Fruit fly (Drosophila melanogaster) whole organism, embryonic: Measurements from ENCODE around the gene Bsg.

ENCODE experiments used
- Awh ChIP-seq: fragments of 200-800 bp; sonication (Bioruptor generic); IDR thresholded peaks from 2 replicates; pipeline ENCODE4, ENCODE4 v1.3.6; 2022; ENCODE audit warnings: missing biosample characterization, missing genetic modification characterization
- Bgb ChIP-seq: fragments of 200-800 bp; sonication (Bioruptor generic); IDR thresholded peaks from 2 replicates; pipeline ENCODE4 v1.3.6; 2022; ENCODE audit warnings: missing biosample characterization, missing genetic modification characterization; ENCODE audit not compliant: partially characterized antibody
- Blimp-1 ChIP-seq: fragments of 200-800 bp; sonication (Bioruptor generic); optimal IDR thresholded peaks from 3 replicates; lab custom pipeline; 2018; ENCODE audit warnings: missing biosample characterization, missing genetic modification characterization, mild to moderate bottlenecking, moderate library complexity, missing genetic modification reagents
- C15 ChIP-seq: fragments of 200-800 bp; sonication (Bioruptor generic); IDR thresholded peaks from 3 replicates; pipeline ENCODE4 v1.3.6; 2022; ENCODE audit warnings: missing biosample characterization, missing genetic modification characterization
- CG10979 ChIP-seq: fragments of 200-800 bp; sonication (Bioruptor generic); optimal IDR thresholded peaks from 2 replicates; lab custom pipeline; 2018; ENCODE audit warnings: missing biosample characterization, mild to moderate bottlenecking, missing genetic modification characterization, moderate library complexity
- CG11085 ChIP-seq: fragments of 200-800 bp; sonication (Bioruptor generic); IDR thresholded peaks from 2 replicates; pipeline ENCODE4 v1.3.6; 2022; ENCODE audit warnings: missing biosample characterization, missing genetic modification characterization
- CG1233 ChIP-seq: fragments of 200-800 bp; sonication (Bioruptor generic); optimal IDR thresholded peaks from 4 replicates; lab custom pipeline; 2018; ENCODE audit warnings: missing biosample characterization, mild to moderate bottlenecking, missing genetic modification characterization
- CG13624 ChIP-seq: fragments of 200-800 bp; sonication (Bioruptor generic); optimal IDR thresholded peaks from 2 replicates; lab custom pipeline; 2016; ENCODE audit warnings: missing biosample characterization, missing genetic modification characterization
- CG13775 ChIP-seq: fragments of 200-800 bp; sonication (Bioruptor generic); optimal IDR thresholded peaks from 3 replicates; lab custom pipeline; 2017; ENCODE audit warnings: missing biosample characterization, mild to moderate bottlenecking, missing genetic modification characterization
- CG14965 ChIP-seq: fragments of 200-800 bp; sonication (Bioruptor generic); optimal IDR thresholded peaks from 2 replicates; lab custom pipeline; 2016; ENCODE audit warnings: missing biosample characterization, missing genetic modification characterization, borderline replicate concordance
- CG15073 ChIP-seq: fragments of 200-800 bp; sonication (Bioruptor generic); optimal IDR thresholded peaks from 2 replicates; lab custom pipeline; 2016; ENCODE audit warnings: missing biosample characterization, missing genetic modification characterization
- CG15269 ChIP-seq: fragments of 200-800 bp; sonication (Bioruptor generic); optimal IDR thresholded peaks from 2 replicates; lab custom pipeline; 2018; ENCODE audit warnings: missing biosample characterization, mild to moderate bottlenecking, missing genetic modification characterization, moderate library complexity
- CG15479 ChIP-seq: fragments of 200-800 bp; sonication (Bioruptor generic); optimal IDR thresholded peaks from 3 replicates; lab custom pipeline; 2019; ENCODE audit warnings: missing biosample characterization, mild to moderate bottlenecking, missing genetic modification characterization, moderate library complexity
- CG15696 ChIP-seq: fragments of 200-800 bp; sonication (Bioruptor generic); optimal IDR thresholded peaks from 2 replicates; lab custom pipeline; 2019; ENCODE audit warnings: missing biosample characterization, mild to moderate bottlenecking, missing genetic modification characterization, moderate library complexity
- CG16863 ChIP-seq: fragments of 200-800 bp; sonication (Bioruptor generic); optimal IDR thresholded peaks from 3 replicates; lab custom pipeline; 2016; ENCODE audit warnings: missing biosample characterization, missing genetic modification characterization
- CG2875 ChIP-seq: fragments of 200-800 bp; sonication (Bioruptor generic); optimal IDR thresholded peaks from 2 replicates; lab custom pipeline; 2017; ENCODE audit warnings: missing biosample characterization, mild to moderate bottlenecking, missing genetic modification characterization, missing genetic modification reagents
- CG3163 ChIP-seq: fragments of 200-800 bp; sonication (Bioruptor generic); optimal IDR thresholded peaks from 3 replicates; lab custom pipeline; 2016; ENCODE audit warnings: missing biosample characterization, missing genetic modification characterization
- CG5180 ChIP-seq: fragments of 200-800 bp; sonication (Bioruptor generic); optimal IDR thresholded peaks from 3 replicates; lab custom pipeline; 2017; ENCODE audit warnings: missing biosample characterization, missing genetic modification characterization, mild to moderate bottlenecking, moderate library complexity, missing genetic modification reagents
- CG6813 ChIP-seq: fragments of 200-800 bp; sonication (Bioruptor generic); optimal IDR thresholded peaks from 2 replicates; lab custom pipeline; 2017; ENCODE audit warnings: missing biosample characterization, missing genetic modification characterization, mild to moderate bottlenecking, moderate library complexity, missing genetic modification reagents
- CG7271 ChIP-seq: fragments of 200-800 bp; sonication (Bioruptor generic); optimal IDR thresholded peaks from 2 replicates; lab custom pipeline; 2018; ENCODE audit warnings: missing biosample characterization, mild to moderate bottlenecking, missing genetic modification characterization, moderate library complexity
- Chrac-16 ChIP-seq: fragments of 200-800 bp; sonication (Bioruptor generic); optimal IDR thresholded peaks from 3 replicates; lab custom pipeline; 2016; ENCODE audit warnings: missing biosample characterization, missing genetic modification characterization
- D ChIP-seq, 2 experiments: fragments of 200-800 bp in 1 of 2; fragments of >200 bp in 1 of 2; sonication (Bioruptor generic) in 1 of 2; optimal IDR thresholded peaks; 2 replicates in 1 of 2; 3 replicates in 1 of 2; lab custom pipeline; 2017; ENCODE audit warnings: mild to moderate bottlenecking in 1 of 2, missing biosample characterization in 1 of 2, missing genetic modification characterization in 1 of 2, missing genetic modification reagents in 1 of 2
- Dbx ChIP-seq: fragments of 200-800 bp; sonication (Bioruptor generic); IDR thresholded peaks from 3 replicates; pipeline ENCODE4 v1.3.6; 2022; ENCODE audit warnings: missing biosample characterization, missing genetic modification characterization
- ERR ChIP-seq: fragments of 200-800 bp; sonication (Bioruptor generic); optimal IDR thresholded peaks from 2 replicates; lab custom pipeline; 2016; ENCODE audit warnings: missing biosample characterization, missing genetic modification characterization
- Hr3 ChIP-seq: fragments of 200-800 bp; sonication (Bioruptor generic); optimal IDR thresholded peaks from 3 replicates; lab custom pipeline; 2016; ENCODE audit warnings: missing biosample characterization, missing genetic modification characterization
- Myb ChIP-seq: fragments of 200-800 bp; sonication (Bioruptor generic); optimal IDR thresholded peaks from 2 replicates; lab custom pipeline; 2016; ENCODE audit warnings: missing biosample characterization, missing genetic modification characterization
- Nf-YB ChIP-seq: fragments of 200-800 bp; sonication (Bioruptor generic); optimal IDR thresholded peaks from 3 replicates; lab custom pipeline; 2019; ENCODE audit warnings: missing biosample characterization, mild to moderate bottlenecking, missing genetic modification characterization, moderate library complexity
- Nf-YC ChIP-seq: fragments of 200-800 bp; optimal IDR thresholded peaks from 3 replicates; lab custom pipeline; 2019; ENCODE audit warnings: missing biosample characterization, mild to moderate bottlenecking, missing genetic modification characterization, moderate library complexity
- Opbp ChIP-seq: fragments of 200-800 bp; sonication (Bioruptor generic); IDR thresholded peaks from 3 replicates; pipeline ENCODE4 v1.3.6; 2022; ENCODE audit warnings: missing biosample characterization, missing genetic modification characterization; ENCODE audit not compliant: partially characterized antibody
- Sry-δ ChIP-seq: fragments of 200-800 bp; sonication (Bioruptor generic); optimal IDR thresholded peaks from 2 replicates; lab custom pipeline; 2016; ENCODE audit warnings: missing biosample characterization, missing genetic modification characterization
- ara ChIP-seq: fragments of 200-800 bp; sonication (Bioruptor generic); IDR thresholded peaks from 2 replicates; pipeline ENCODE4 v1.3.6; 2022; ENCODE audit warnings: missing biosample characterization, missing genetic modification characterization
- ato ChIP-seq: fragments of 200-800 bp; sonication (Bioruptor generic); IDR thresholded peaks from 2 replicates; pipeline ENCODE4 v1.3.6; 2022; ENCODE audit warnings: missing biosample characterization, missing genetic modification characterization; ENCODE audit not compliant: partially characterized antibody
- chn ChIP-seq: fragments of 200-800 bp; sonication (Bioruptor generic); optimal IDR thresholded peaks from 2 replicates; lab custom pipeline; 2016; ENCODE audit warnings: missing biosample characterization, missing genetic modification characterization
- crol ChIP-seq: fragments of 200-800 bp; sonication (Bioruptor generic); IDR thresholded peaks from 2 replicates; pipeline ENCODE4 v1.3.6; 2022; ENCODE audit warnings: missing biosample characterization, missing genetic modification characterization
- cwo ChIP-seq: fragments of 200-800 bp; sonication (Bioruptor generic); optimal IDR thresholded peaks from 3 replicates; lab custom pipeline; 2017; ENCODE audit warnings: missing biosample characterization, missing genetic modification characterization, mild to moderate bottlenecking, moderate library complexity, missing genetic modification reagents
- dm ChIP-seq: fragments of 200-800 bp; sonication (Bioruptor generic); optimal IDR thresholded peaks from 3 replicates; lab custom pipeline; 2016; ENCODE audit warnings: missing biosample characterization, missing genetic modification characterization
- gem ChIP-seq: fragments of 200-800 bp; sonication (Bioruptor generic); optimal IDR thresholded peaks from 2 replicates; lab custom pipeline; 2019; ENCODE audit warnings: missing biosample characterization, mild to moderate bottlenecking, missing genetic modification characterization, moderate library complexity
- gfzf ChIP-seq: fragments of 200-800 bp; sonication (Bioruptor generic); optimal IDR thresholded peaks from 2 replicates; lab custom pipeline; 2016; ENCODE audit warnings: missing biosample characterization, mild to moderate bottlenecking, missing genetic modification characterization, moderate library complexity
- gt ChIP-seq: fragments of 200-800 bp; sonication (Bioruptor generic); IDR thresholded peaks from 2 replicates; pipeline ENCODE4 v1.3.6; 2022; ENCODE audit warnings: missing biosample characterization, missing genetic modification characterization
- jigr1 ChIP-seq: fragments of 200-800 bp; sonication (Bioruptor generic); IDR thresholded peaks from 3 replicates; pipeline ENCODE4 v1.3.6; 2022; ENCODE audit warnings: missing biosample characterization, missing genetic modification characterization
- mld ChIP-seq: fragments of 200-800 bp; sonication (Bioruptor generic); IDR thresholded peaks from 3 replicates; pipeline ENCODE4 v1.3.6; 2022; ENCODE audit warnings: missing biosample characterization, missing genetic modification characterization; ENCODE audit not compliant: partially characterized antibody
- phol ChIP-seq: fragments of 200-800 bp; sonication (Bioruptor generic); optimal IDR thresholded peaks from 3 replicates; lab custom pipeline; 2018; ENCODE audit warnings: missing biosample characterization, mild to moderate bottlenecking, missing genetic modification characterization, moderate library complexity
- pnt ChIP-seq: fragments of 200-800 bp; sonication (Bioruptor generic); optimal IDR thresholded peaks from 3 replicates; lab custom pipeline; 2016; ENCODE audit warnings: missing biosample characterization, missing genetic modification characterization
- row ChIP-seq: fragments of 200-800 bp; sonication (Bioruptor generic); IDR thresholded peaks from 3 replicates; pipeline ENCODE4 v1.3.6; 2022; ENCODE audit warnings: missing biosample characterization, missing genetic modification characterization
- sim ChIP-seq: fragments of 200-800 bp; sonication (Bioruptor generic); IDR thresholded peaks from 2 replicates; pipeline ENCODE4 v1.3.6; 2022; ENCODE audit warnings: missing biosample characterization, missing genetic modification characterization
- slou ChIP-seq: fragments of 200-800 bp; sonication (Bioruptor generic); optimal IDR thresholded peaks from 3 replicates; lab custom pipeline; 2016; ENCODE audit warnings: missing biosample characterization, missing genetic modification characterization
- stc ChIP-seq: fragments of 200-800 bp; sonication (Bioruptor generic); IDR thresholded peaks from 2 replicates; pipeline ENCODE4 v1.3.6; 2022; ENCODE audit warnings: missing biosample characterization, missing genetic modification characterization
- toy ChIP-seq: fragments of 200-800 bp; sonication (Bioruptor generic); IDR thresholded peaks from 2 replicates; pipeline ENCODE4 v1.3.6; 2022; ENCODE audit warnings: missing biosample characterization, missing genetic modification characterization
- trem ChIP-seq: fragments of 200-800 bp; optimal IDR thresholded peaks from 3 replicates; lab custom pipeline; 2019; ENCODE audit warnings: missing biosample characterization, mild to moderate bottlenecking, missing genetic modification characterization, moderate library complexity
- tup ChIP-seq: fragments of 200-800 bp; sonication (Bioruptor generic); optimal IDR thresholded peaks from 2 replicates; lab custom pipeline; 2016; ENCODE audit warnings: missing biosample characterization, mild to moderate bottlenecking, missing genetic modification characterization, moderate library complexity
- tx ChIP-seq: fragments of 200-800 bp; sonication (Bioruptor generic); optimal IDR thresholded peaks from 2 replicates; lab custom pipeline; 2016; ENCODE audit warnings: missing biosample characterization, missing genetic modification characterization

The Bsg gene

dm6 chr2L:8163025-8163351 lies 79.8 kb downstream of the Bsg start, which contains the start of gene Piezo (continued):
- TF ChIP-seq trem (tag; lab: Kevin White, UChicago) (no peak), gem (tag; lab: Kevin White, UChicago) (no peak), gfzf (no peak), pnt (no peak), D (optimal IDR thresholded peaks at IDR 0.05; lab: Kevin White, UChicago) (no peak), D (GFP tag; optimal IDR thresholded peaks at IDR 0.05; lab: Kevin White, UChicago) (no peak), jigr1 (no peak), CG10979 (tag; lab: Kevin White, UChicago) (no peak), CG7271 (no peak), CG15073 (GFP tag; lab: Kevin White, UChicago) (no peak), Opbp (GFP tag; lab: Robert Waterston, UW) (peak; percentile 53; the same call in 1 of the 3 replicates), Blimp-1 (GFP tag; lab: Kevin White, UChicago) (no peak), CG13624 (GFP tag; lab: Kevin White, UChicago) (no peak), ara (GFP tag; lab: Robert Waterston, UW) (no peak), CG15269 (tag; lab: Kevin White, UChicago) (no peak), CG1233 (GFP tag; lab: Kevin White, UChicago) (no peak), ato (GFP tag; lab: Robert Waterston, UW) (peak; percentile 13; the same call in 1 of the 2 replicates), CG14965 (GFP tag; lab: Kevin White, UChicago) (no peak), crol (GFP tag; lab: Robert Waterston, UW) (peak; percentile 4; the same call in 1 of the 2 replicates), Hr3 (GFP tag; lab: Kevin White, UChicago) (no peak), tx (GFP tag; lab: Kevin White, UChicago) (no peak), CG15696 (tag; lab: Kevin White, UChicago) (no peak), row (GFP tag; lab: Robert Waterston, UW) (no peak), CG5180 (GFP tag; lab: Kevin White, UChicago) (peak; percentile 4), CG11085 (GFP tag; lab: Robert Waterston, UW) (no peak), CG15479 (GFP tag; lab: Kevin White, UChicago) (no peak), CG6813 (GFP tag; lab: Kevin White, UChicago) (no peak), sim (GFP tag; lab: Robert Waterston, UW) (0 out of 2 replicates have a peak, but pooled peaks have one; percentile 1), phol (tag; lab: Kevin White, UChicago) (no peak), Chrac-16 (no peak), slou (GFP tag; lab: Kevin White, UChicago) (no peak), CG13775 (GFP tag; lab: Kevin White, UChicago) (no peak), C15 (GFP tag; lab: Robert Waterston, UW) (no peak), Bgb (peak; percentile 47; the same call in 1 of the 2 replicates), Nf-YC (no peak), gt (GFP tag; lab: Robert Waterston, UW) (no peak), toy (no peak), stc (GFP tag; lab: Robert Waterston, UW) (no peak), Dbx (GFP tag; lab: Robert Waterston, UW) (no peak; the same call in 2 of the 3 replicates), cwo (no peak), CG16863 (no peak), ERR (no peak), CG3163 (GFP tag; lab: Kevin White, UChicago) (no peak), CG2875 (GFP tag; lab: Kevin White, UChicago) (no peak), tup (GFP tag; lab: Kevin White, UChicago) (no peak), dm (GFP tag; lab: Kevin White, UChicago) (no peak), Sry-δ (GFP tag; lab: Kevin White, UChicago) (no peak), Nf-YB (no peak), Myb (GFP tag; lab: Kevin White, UChicago) (no peak), chn (GFP tag; lab: Kevin White, UChicago) (no peak), Awh (no peak), mld (GFP tag; lab: Robert Waterston, UW) (no peak)
